Worm (Caenorhabditis elegans): ENCODE data around the gene htas-1.

DNA sequence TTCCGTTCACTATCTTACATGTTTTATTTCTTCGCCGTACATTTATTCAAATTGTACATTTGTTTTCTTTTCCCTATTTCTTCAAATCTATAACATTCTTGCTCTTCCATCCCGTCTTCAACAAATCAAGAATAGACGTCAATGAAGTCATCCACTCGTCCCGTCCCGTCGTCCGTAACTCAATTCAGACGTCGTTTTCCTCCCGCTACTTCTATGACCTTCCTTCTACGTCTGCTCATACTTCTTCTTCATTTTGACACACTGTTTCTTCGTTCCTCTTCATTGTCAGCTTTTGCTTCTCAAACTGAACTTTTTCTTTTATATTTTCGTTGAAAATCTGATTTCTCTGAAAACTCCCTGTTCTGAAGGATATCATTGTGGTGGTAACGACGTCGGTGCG lies 23.3 kb downstream of the htas-1 start:
- TF ChIP-seq nhr-12 (tag; optimal IDR thresholded peaks at IDR 0.05) (no peak), lin-13 (tag; optimal IDR thresholded peaks at IDR 0.05) (no peak)

All from whole organism, mixed stage, embryonic.